Fruit fly (Drosophila melanogaster): ENCODE data around the gene CG33710.
A peak's percentile ranks its signal among the peaks of the same experiment; 100 is the strongest.

CG33710 gene

dm6 chr3L:19922833-19923745, 29.5 kb downstream of the CG33710 start, which contains the start of gene Pfdn6 (continued):
- TF ChIP-seq CoRest (tag; optimal IDR thresholded peaks at IDR 0.05) = peak; percentile 82
- peak; percentile 56 for TF ChIP-seq CG4820 (GFP tag; optimal IDR thresholded peaks at IDR 0.05)
- TF ChIP-seq vnd (GFP tag; IDR thresholded peaks at IDR 0.05; ENCODE audit: partially characterized antibody) = peak; percentile 83
- TF ChIP-seq Sry-β (GFP tag; optimal IDR thresholded peaks at IDR 0.05) = no peak
- TF ChIP-seq luna (GFP tag; optimal IDR thresholded peaks at IDR 0.05) = no peak
- TF ChIP-seq Oli (tag; optimal IDR thresholded peaks at IDR 0.05) = no peak
- peak; percentile 65; the same call in 1 of the 2 replicates for TF ChIP-seq CG14014 (GFP tag; IDR thresholded peaks at IDR 0.05)
- no peak; the same call in 2 of the 3 replicates for TF ChIP-seq zen2 (GFP tag; IDR thresholded peaks at IDR 0.05; ENCODE audit: partially characterized antibody)
- TF ChIP-seq org-1 (GFP tag; optimal IDR thresholded peaks at IDR 0.05) = no peak
- peak in 1 of 2 experiments; percentile 26 for TF ChIP-seq Dfd (GFP tag; optimal IDR thresholded peaks at IDR 0.05)
- no peak for TF ChIP-seq CG8281 (tag; optimal IDR thresholded peaks at IDR 0.05)
- peak; percentile 89 for TF ChIP-seq CG9876 (GFP tag; optimal IDR thresholded peaks at IDR 0.05)
- TF ChIP-seq grau (tag; optimal IDR thresholded peaks at IDR 0.05) = peak; percentile 75
- peak; percentile 87 for TF ChIP-seq CG9797 (GFP tag; optimal IDR thresholded peaks at IDR 0.05)
- peak; percentile 17 for TF ChIP-seq Usf (GFP tag; optimal IDR thresholded peaks at IDR 0.05)
- peak; percentile 75 for TF ChIP-seq CG6689 (GFP tag; IDR thresholded peaks at IDR 0.05)
- TF ChIP-seq danr (GFP tag; IDR thresholded peaks at IDR 0.05) = no peak
- TF ChIP-seq CG14710 (tag; optimal IDR thresholded peaks at IDR 0.05) = peak; percentile 82
- no peak for TF ChIP-seq grn (GFP tag; optimal IDR thresholded peaks at IDR 0.05)
- peak; percentile 82 for TF ChIP-seq CG8290 (GFP tag; optimal IDR thresholded peaks at IDR 0.05)
- peak; percentile 68 to 77 for TF ChIP-seq CG8290 (tag; optimal IDR thresholded peaks at IDR 0.05)
- TF ChIP-seq lab (GFP tag; optimal IDR thresholded peaks at IDR 0.05) = no peak
- TF ChIP-seq Dll (GFP tag; IDR thresholded peaks at IDR 0.05; ENCODE audit: partially characterized antibody) = peak; percentile 67; the same call in 2 of the 4 replicates
- no peak; the same call in none of the 2 replicates for TF ChIP-seq wdn (GFP tag; IDR thresholded peaks at IDR 0.05)
- TF ChIP-seq eve (GFP tag; optimal IDR thresholded peaks at IDR 0.05) = no peak
- TF ChIP-seq Lhr (GFP tag; optimal IDR thresholded peaks at IDR 0.05) = peak; percentile 62
- TF ChIP-seq CG13894 (tag; optimal IDR thresholded peaks at IDR 0.05) = no peak
- peak; percentile 90 to 98 for TF ChIP-seq crp (GFP tag; optimal IDR thresholded peaks at IDR 0.05)
- TF ChIP-seq Camta (GFP tag; optimal IDR thresholded peaks at IDR 0.05) = peak; percentile 48
- peak; percentile 77 for TF ChIP-seq trem (tag; optimal IDR thresholded peaks at IDR 0.05)
- TF ChIP-seq tup (GFP tag; optimal IDR thresholded peaks at IDR 0.05) = no peak
- no peak for TF ChIP-seq CG14667 (GFP tag; IDR thresholded peaks at IDR 0.05)
- 0 out of 2 replicates have a peak, but pooled peaks have one; percentile 60 for TF ChIP-seq CG10959 (GFP tag; IDR thresholded peaks at IDR 0.05)
- no peak for TF ChIP-seq ash1 (GFP tag; optimal IDR thresholded peaks at IDR 0.05)
- TF ChIP-seq p53 (GFP tag; optimal IDR thresholded peaks at IDR 0.05) = no peak
- peak; percentile 33; the same call in 1 of the 2 replicates for TF ChIP-seq unc-4 (GFP tag; IDR thresholded peaks at IDR 0.05; ENCODE audit: partially characterized antibody)
- peak; percentile 74 for TF ChIP-seq CG16815 (GFP tag; optimal IDR thresholded peaks at IDR 0.05)
- TF ChIP-seq E2f2 (GFP tag; IDR thresholded peaks at IDR 0.05) = peak; percentile 39
- peak; percentile 80 for TF ChIP-seq CG12659 (GFP tag; optimal IDR thresholded peaks at IDR 0.05)
- no peak for TF ChIP-seq oc (tag; optimal IDR thresholded peaks at IDR 0.05)
- no peak for TF ChIP-seq CG17385 (GFP tag; optimal IDR thresholded peaks at IDR 0.05)
- TF ChIP-seq CrebB (tag; optimal IDR thresholded peaks at IDR 0.05) = peak; percentile 28
- TF ChIP-seq CG7372 (GFP tag; IDR thresholded peaks at IDR 0.05) = peak; percentile 67
- TF ChIP-seq Hr39 (optimal IDR thresholded peaks at IDR 0.05) = no peak
- TF ChIP-seq cas (GFP tag; IDR thresholded peaks at IDR 0.05) = no peak; the same call in 1 of the 2 replicates
- TF ChIP-seq lbe (GFP tag; optimal IDR thresholded peaks at IDR 0.05) = peak; percentile 70
- TF ChIP-seq CG7745 (tag; optimal IDR thresholded peaks at IDR 0.05) = no peak
- TF ChIP-seq CG7839 (tag; optimal IDR thresholded peaks at IDR 0.05) = no peak

All from whole organism, embryonic.